Worm (Caenorhabditis elegans) whole organism, late embryonic: Measurements from ENCODE around the gene F54E12.2.
"Not testable (repeated sequence)": the region's sequence is repeated elsewhere in the genome, so short reads cannot be mapped to it uniquely, and the experiment has no call there.

Source experiments
- C38D4.7 ChIP-seq: fragments of 200-800 bp; sonication (Bioruptor generic); optimal IDR thresholded peaks from 2 replicates; lab custom pipeline; 2018; ENCODE audit warnings: mild to moderate bottlenecking, missing genetic modification characterization, moderate library complexity, missing compliant biosample characterization
- K09A11.1 ChIP-seq: sonication (generic microtip); optimal IDR thresholded peaks from 2 replicates; lab custom pipeline; 2017; ENCODE audit warnings: antibody characterized with exemption, mild to moderate bottlenecking, missing genetic modification characterization, missing compliant biosample characterization; ENCODE audit not compliant: insufficient read depth
- ahr-1 ChIP-seq: sonication (generic microtip); optimal IDR thresholded peaks from 2 replicates; lab custom pipeline; 2016; ENCODE audit warnings: missing genetic modification characterization, missing compliant biosample characterization
- ceh-2 ChIP-seq: sonication (generic microtip); optimal IDR thresholded peaks from 2 replicates; lab custom pipeline; 2016; ENCODE audit warnings: missing genotype, missing genetic modification characterization, missing compliant biosample characterization
- ceh-30 ChIP-seq: fragments of 150-350 bp; optimal IDR thresholded peaks from 2 replicates; lab custom pipeline; 2014; ENCODE audit warnings: missing biosample characterization, missing genetic modification characterization
- ceh-31 ChIP-seq: sonication (generic microtip); optimal IDR thresholded peaks from 2 replicates; lab custom pipeline; 2016; ENCODE audit warnings: missing genetic modification characterization, missing compliant biosample characterization
- ceh-45 ChIP-seq: fragments of 200-800 bp; sonication (Bioruptor generic); IDR thresholded peaks from 2 replicates; pipeline ENCODE4 v1.3.6; 2022; ENCODE audit warnings: missing genetic modification reagents, missing genetic modification characterization, missing compliant biosample characterization
- ceh-48 ChIP-seq: sonication (generic microtip); optimal IDR thresholded peaks from 2 replicates; lab custom pipeline; 2016; ENCODE audit warnings: missing genetic modification characterization, inconsistent platforms, missing compliant biosample characterization
- ceh-9 ChIP-seq: sonication (generic microtip); optimal IDR thresholded peaks from 2 replicates; lab custom pipeline; 2016; ENCODE audit warnings: mild to moderate bottlenecking, missing genetic modification characterization, inconsistent platforms, missing compliant biosample characterization
- elt-2 ChIP-seq: sonication (generic microtip); optimal IDR thresholded peaks from 2 replicates; lab custom pipeline; 2016; ENCODE audit warnings: missing genetic modification reagents, missing genetic modification characterization, missing compliant biosample characterization
- elt-4 ChIP-seq: sonication (generic microtip); optimal IDR thresholded peaks from 2 replicates; lab custom pipeline; 2016; ENCODE audit warnings: missing genetic modification characterization, missing compliant biosample characterization
- fax-1 ChIP-seq: sonication (generic microtip); optimal IDR thresholded peaks from 2 replicates; lab custom pipeline; 2016; ENCODE audit warnings: missing genotype, missing genetic modification characterization, missing compliant biosample characterization
- hlh-30 ChIP-seq: sonication (generic microtip); optimal IDR thresholded peaks from 2 replicates; lab custom pipeline; 2017; ENCODE audit warnings: antibody characterized with exemption, missing genetic modification characterization, missing compliant biosample characterization; ENCODE audit not compliant: insufficient read depth
- hlh-6 ChIP-seq: sonication (generic microtip); optimal IDR thresholded peaks from 2 replicates; lab custom pipeline; 2016; ENCODE audit warnings: missing genotype, missing genetic modification characterization, missing compliant biosample characterization
- hlh-8 ChIP-seq: sonication (generic microtip); optimal IDR thresholded peaks from 2 replicates; lab custom pipeline; 2016; ENCODE audit warnings: missing genotype, missing genetic modification characterization, missing compliant biosample characterization
- lim-6 ChIP-seq: sonication (generic microtip); optimal IDR thresholded peaks from 2 replicates; lab custom pipeline; 2016; ENCODE audit warnings: missing genetic modification characterization, missing compliant biosample characterization
- lin-11 ChIP-seq: fragments of 200-800 bp; sonication (Bioruptor generic); optimal IDR thresholded peaks from 2 replicates; lab custom pipeline; 2018; ENCODE audit warnings: mild to moderate bottlenecking, missing genetic modification characterization, missing compliant biosample characterization
- nhr-11 ChIP-seq: fragments of 150-350 bp; optimal IDR thresholded peaks from 2 replicates; lab custom pipeline; 2014; ENCODE audit warnings: missing biosample characterization, missing genetic modification characterization
- nhr-232 ChIP-seq: sonication (generic microtip); optimal IDR thresholded peaks from 2 replicates; lab custom pipeline; 2016; ENCODE audit warnings: missing genetic modification characterization, missing compliant biosample characterization
- odd-2 ChIP-seq: sonication (generic microtip); optimal IDR thresholded peaks from 2 replicates; lab custom pipeline; 2017; ENCODE audit warnings: antibody characterized with exemption, mild to moderate bottlenecking, missing genetic modification characterization, missing compliant biosample characterization
- pat-9 ChIP-seq: fragments of 200-800 bp; sonication (Bioruptor generic); optimal IDR thresholded peaks from 2 replicates; lab custom pipeline; 2018; ENCODE audit warnings: mild to moderate bottlenecking, missing genetic modification characterization, moderate library complexity, missing compliant biosample characterization
- pha-2 ChIP-seq: sonication (generic microtip); optimal IDR thresholded peaks from 2 replicates; lab custom pipeline; 2017; ENCODE audit warnings: mild to moderate bottlenecking, missing genetic modification characterization, missing compliant biosample characterization
- pha-4 ChIP-seq: fragments of 150-350 bp; optimal IDR thresholded peaks from 2 replicates; lab custom pipeline; 2018; ENCODE audit warnings: missing biosample characterization, missing genetic modification reagents, missing genetic modification characterization
- ref-2 ChIP-seq: sonication (generic microtip); optimal IDR thresholded peaks from 2 replicates; lab custom pipeline; 2016; ENCODE audit warnings: missing genetic modification characterization, missing compliant biosample characterization
- sox-2 ChIP-seq: fragments of 200-800 bp; sonication (Bioruptor generic); IDR thresholded peaks from 2 replicates; pipeline ENCODE4 v1.3.6; 2022; ENCODE audit warnings: missing genetic modification reagents, missing genetic modification characterization, missing compliant biosample characterization
- sox-4 ChIP-seq: sonication (generic microtip); optimal IDR thresholded peaks from 2 replicates; lab custom pipeline; 2017; ENCODE audit warnings: mild to moderate bottlenecking, missing genetic modification characterization, inconsistent platforms, missing compliant biosample characterization
- syd-9 ChIP-seq: sonication (generic microtip); optimal IDR thresholded peaks from 2 replicates; lab custom pipeline; 2016; ENCODE audit warnings: mild to moderate bottlenecking, missing genetic modification characterization, moderate library complexity, missing compliant biosample characterization
- tbx-2 ChIP-seq: sonication (generic microtip); optimal IDR thresholded peaks from 2 replicates; lab custom pipeline; 2016; ENCODE audit warnings: missing genetic modification characterization, missing compliant biosample characterization
- unc-55 ChIP-seq: sonication (generic microtip); optimal IDR thresholded peaks from 2 replicates; lab custom pipeline; 2017; ENCODE audit warnings: missing biosample characterization, missing genetic modification reagents, missing genetic modification characterization
- unc-86 ChIP-seq: sonication (generic microtip); optimal IDR thresholded peaks from 2 replicates; lab custom pipeline; 2016; ENCODE audit warnings: missing genetic modification characterization, missing compliant biosample characterization

The F54E12.2 gene

DNA sequence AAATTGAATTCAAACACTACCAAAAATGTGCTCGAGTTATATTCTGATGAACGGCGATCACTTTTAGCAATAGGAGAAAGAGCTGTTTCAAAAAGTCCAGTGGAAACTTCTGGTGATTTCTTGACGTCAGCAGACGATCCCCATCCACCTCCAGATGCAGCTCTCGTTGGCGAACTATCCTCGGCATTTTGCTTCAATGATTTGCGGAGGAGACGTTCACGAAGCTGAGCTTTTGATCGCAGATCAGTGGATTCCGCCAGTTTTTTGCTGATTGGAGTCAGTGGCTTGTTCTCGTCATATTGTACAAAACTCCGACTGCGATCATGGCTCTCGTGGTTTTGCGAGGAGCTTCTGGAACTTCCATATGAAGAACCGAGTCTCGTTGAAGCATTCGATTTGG, 804 bp downstream of the F54E12.2 start:
- TF ChIP-seq syd-9 (tag; lab: Kevin White, UChicago) (no peak), ahr-1 (tag; lab: Kevin White, UChicago) (no peak), pha-4 (tag; lab: Kevin White, UChicago) (no peak), elt-2 (tag; lab: Kevin White, UChicago) (no peak), ceh-48 (no peak), lin-11 (no peak), K09A11.1 (tag; lab: Kevin White, UChicago) (no peak), sox-2 (GFP tag; lab: Robert Waterston, UW) (no peak), nhr-232 (tag; lab: Kevin White, UChicago) (no peak), ceh-9 (tag; lab: Kevin White, UChicago) (no peak)

DNA sequence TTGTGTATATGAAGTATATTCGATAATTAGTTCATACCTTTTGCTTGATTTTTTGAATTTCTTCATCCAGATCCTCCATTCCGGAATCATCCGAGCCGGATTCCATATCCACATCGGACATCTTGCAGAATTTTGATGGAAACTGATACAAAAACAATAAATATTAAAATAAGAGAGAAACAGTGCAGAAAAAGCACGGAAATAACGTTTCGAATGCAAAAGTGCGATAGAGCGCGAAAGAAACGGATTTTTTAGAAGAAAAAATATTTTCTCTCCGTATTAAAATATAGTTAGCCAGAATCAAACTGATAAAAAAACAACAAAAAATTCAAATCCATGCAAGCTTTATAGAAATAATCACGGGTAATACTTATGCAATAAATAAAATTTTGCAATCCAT, 4.2 kb downstream of the F54E12.2 start, which contains the start of gene sart-3:
Gene sart-3, minus strand, starts transcription at position 219 of the 400 bp plus-strand sequence.
- no peak for TF ChIP-seq pha-2 (tag; lab: Kevin White, UChicago)
- no peak for TF ChIP-seq C38D4.7 (GFP tag; lab: Kevin White, UChicago)
- TF ChIP-seq pat-9 (tag; lab: Kevin White, UChicago), result no peak
- no peak for TF ChIP-seq lim-6 (tag; lab: Kevin White, UChicago)
- no peak for TF ChIP-seq pha-4 (tag; lab: Kevin White, UChicago)
- TF ChIP-seq ceh-9 (tag; lab: Kevin White, UChicago), result no peak
- TF ChIP-seq unc-55 (GFP tag; lab: Kevin White, UChicago), result no peak
- no peak for TF ChIP-seq odd-2 (tag; lab: Kevin White, UChicago)
- TF ChIP-seq nhr-11 (tag; lab: Kevin White, UChicago), result no peak
- no peak for TF ChIP-seq sox-4 (tag; lab: Kevin White, UChicago)
- no peak for TF ChIP-seq lin-11
- no peak for TF ChIP-seq ceh-2 (tag; lab: Kevin White, UChicago)
- no peak for TF ChIP-seq elt-4 (tag; lab: Kevin White, UChicago)
- TF ChIP-seq, all 69 proteins: peak for 0

DNA sequence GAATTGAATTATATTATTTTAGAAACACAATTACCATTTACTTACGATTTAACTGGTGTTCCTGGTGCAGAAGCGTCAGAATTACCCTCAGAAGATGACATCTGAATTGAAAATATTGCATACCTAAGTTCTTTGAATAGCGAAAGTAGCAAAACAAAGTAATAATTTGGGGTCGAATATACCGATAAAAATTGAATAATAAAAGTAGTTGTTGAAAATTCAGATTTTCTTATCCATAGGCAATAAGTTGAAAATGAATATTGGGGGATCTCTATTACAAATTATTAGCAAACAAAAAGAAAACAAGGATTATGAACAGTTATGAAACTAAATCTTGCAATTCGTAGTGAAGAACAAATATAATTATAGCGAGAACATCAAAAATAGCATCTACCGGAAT, 7.7 kb downstream of the F54E12.2 start, which contains the start of gene leo-1:
Gene leo-1, minus strand, starts transcription at position 101 of the 400 bp plus-strand sequence.
- TF ChIP-seq sox-4 (tag; lab: Kevin White, UChicago) (no peak), ceh-31 (tag; lab: Kevin White, UChicago) (no peak), hlh-6 (no peak), ref-2 (tag; lab: Kevin White, UChicago) (no peak), elt-2 (tag; lab: Kevin White, UChicago) (no peak), hlh-30 (tag; lab: Kevin White, UChicago) (no peak), syd-9 (tag; lab: Kevin White, UChicago) (no peak), ceh-30 (tag; lab: Kevin White, UChicago) (no peak), hlh-8 (tag; lab: Kevin White, UChicago) (no peak), ahr-1 (tag; lab: Kevin White, UChicago) (no peak), ceh-45 (GFP tag; lab: Robert Waterston, UW) (no peak), nhr-11 (tag; lab: Kevin White, UChicago) (no peak)

DNA sequence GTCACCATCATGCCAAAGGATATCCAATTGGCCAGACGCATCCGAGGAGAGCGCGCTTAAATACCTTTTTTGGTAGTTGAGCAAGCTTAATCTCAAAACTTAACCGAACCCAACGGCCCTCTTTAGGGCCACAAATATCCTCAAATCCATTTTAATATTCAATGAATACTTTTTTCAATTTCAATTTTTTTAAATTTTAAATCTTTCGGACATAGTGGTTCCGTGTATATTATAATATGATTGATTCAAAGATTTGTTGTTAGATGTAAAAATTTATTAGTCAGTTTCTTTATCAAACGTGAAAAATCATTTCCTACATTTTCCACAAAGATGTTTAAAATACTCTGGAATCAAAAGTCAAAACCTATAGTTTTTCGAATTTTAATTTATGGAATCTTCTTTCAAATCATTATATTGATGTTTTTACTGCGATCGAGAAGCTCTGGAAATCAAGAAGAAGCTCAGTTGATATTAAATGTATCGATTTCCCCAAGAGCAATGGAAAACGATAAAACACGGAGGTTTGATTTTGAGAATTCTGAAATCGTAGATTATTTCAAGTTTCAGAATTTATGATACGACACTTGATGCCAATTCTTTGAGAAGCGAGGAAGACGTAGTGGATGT, 9.9 kb downstream of the F54E12.2 start, which contains the start of gene B0035.21:
Gene B0035.21, plus strand, starts transcription at position 322 of the 627 bp plus-strand sequence.
- TF ChIP-seq unc-86 (tag; lab: Kevin White, UChicago), result no peak
- TF ChIP-seq, all 69 proteins: peak for 0

DNA sequence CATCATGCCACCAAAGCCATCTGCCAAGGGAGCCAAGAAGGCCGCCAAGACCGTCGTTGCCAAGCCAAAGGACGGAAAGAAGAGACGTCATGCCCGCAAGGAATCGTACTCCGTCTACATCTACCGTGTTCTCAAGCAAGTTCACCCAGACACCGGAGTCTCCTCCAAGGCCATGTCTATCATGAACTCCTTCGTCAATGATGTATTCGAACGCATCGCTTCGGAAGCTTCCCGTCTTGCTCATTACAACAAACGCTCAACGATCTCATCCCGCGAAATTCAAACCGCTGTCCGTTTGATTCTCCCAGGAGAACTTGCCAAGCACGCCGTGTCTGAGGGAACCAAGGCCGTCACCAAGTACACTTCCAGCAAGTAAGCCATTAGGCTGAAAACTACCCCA, 12.2 kb downstream of the F54E12.2 start, which contains the start of gene his-48:
Gene his-48, plus strand, starts transcription at position 5 of the 400 bp plus-strand sequence.
- TF ChIP-seq hlh-6; tbx-2 (tag; lab: Kevin White, UChicago); fax-1 (tag; lab: Kevin White, UChicago): not testable (repeated sequence)
